Worm (Caenorhabditis elegans): ENCODE results near the gene cdr-1.
A peak's percentile ranks its signal among the peaks of the same experiment; 100 is the strongest.

cdr-1 gene

DNA sequence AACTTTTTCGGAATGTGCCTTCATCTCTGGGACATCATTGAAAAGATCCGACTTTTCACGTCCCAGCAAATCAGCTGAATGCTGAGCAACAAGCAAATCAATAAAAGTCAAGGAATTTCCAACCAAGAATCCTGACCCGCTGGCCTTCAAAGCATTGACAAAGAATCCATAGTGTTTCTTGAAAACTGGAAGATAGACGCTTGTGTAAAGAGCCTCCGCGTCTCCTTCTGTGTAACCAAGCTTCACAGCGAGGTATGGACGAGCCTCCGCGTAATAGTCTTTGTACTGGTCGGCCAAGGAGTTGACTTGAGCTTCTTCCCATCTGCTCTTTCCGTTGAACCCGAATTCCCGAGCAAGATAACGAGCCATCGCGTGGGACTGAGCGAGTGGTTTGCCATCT is 5.8 kb upstream of the cdr-1 start:
- TF ChIP-seq F49E8.2 (tag; optimal IDR thresholded peaks at IDR 0.05; ENCODE audit: insufficient read depth) (no peak), nfyb-1 (GFP tag; IDR thresholded peaks at IDR 0.05) (no peak), atf-7 (tag; optimal IDR thresholded peaks at IDR 0.05) (no peak), F52B5.7 (tag; optimal IDR thresholded peaks at IDR 0.05) (no peak), him-1 (tag; optimal IDR thresholded peaks at IDR 0.05) (no peak), F57A8.1 (GFP tag; optimal IDR thresholded peaks at IDR 0.05) (no peak), ztf-6 (GFP tag; IDR thresholded peaks at IDR 0.05) (no peak), aptf-2 (GFP tag; conservative IDR thresholded peaks at IDR 0.05) (no peak), F55B11.4 (tag; optimal IDR thresholded peaks at IDR 0.05; ENCODE audit: borderline replicate concordance, insufficient read depth) (no peak), K12H6.12 (tag; optimal IDR thresholded peaks at IDR 0.05) (no peak), B0019.2 (GFP tag; conservative IDR thresholded peaks at IDR 0.05) (no peak), B0035.1 (tag; optimal IDR thresholded peaks at IDR 0.05) (no peak), efl-1 (GFP tag; optimal IDR thresholded peaks at IDR 0.05) (no peak), pha-4 (tag; optimal IDR thresholded peaks at IDR 0.05) (no peak)

DNA sequence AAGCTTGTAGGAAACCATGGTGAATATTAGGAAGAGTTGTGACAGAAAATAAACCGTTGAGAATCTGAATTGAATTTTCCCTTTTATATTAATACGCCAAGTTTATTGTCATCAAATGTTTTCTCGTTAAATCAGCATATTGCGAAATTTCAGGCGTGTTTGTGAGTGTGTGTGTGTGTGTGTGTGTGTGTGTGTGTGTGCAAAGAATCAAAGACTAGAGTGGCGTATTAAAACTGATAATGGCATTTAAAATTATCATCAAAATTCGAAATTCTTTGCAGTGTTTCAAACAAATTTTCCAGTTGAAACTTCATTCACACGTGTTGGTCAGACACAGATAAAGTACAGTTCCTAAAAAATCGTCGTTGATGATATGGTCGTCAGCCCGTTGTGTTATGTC is 5.2 kb upstream of the cdr-1 start, which contains the start of gene gst-38:
Gene gst-38 (minus strand): TSS at position 152 of the 400 bp plus-strand sequence.
- TF ChIP-seq B0035.1 (tag; optimal IDR thresholded peaks at IDR 0.05) (no peak), nhr-80 (tag; optimal IDR thresholded peaks at IDR 0.05) (peak; percentile 82), cebp-1 (GFP tag; IDR thresholded peaks at IDR 0.05) (peak; percentile 86), cebp-1 (tag; optimal IDR thresholded peaks at IDR 0.05) (peak; percentile 93)

DNA sequence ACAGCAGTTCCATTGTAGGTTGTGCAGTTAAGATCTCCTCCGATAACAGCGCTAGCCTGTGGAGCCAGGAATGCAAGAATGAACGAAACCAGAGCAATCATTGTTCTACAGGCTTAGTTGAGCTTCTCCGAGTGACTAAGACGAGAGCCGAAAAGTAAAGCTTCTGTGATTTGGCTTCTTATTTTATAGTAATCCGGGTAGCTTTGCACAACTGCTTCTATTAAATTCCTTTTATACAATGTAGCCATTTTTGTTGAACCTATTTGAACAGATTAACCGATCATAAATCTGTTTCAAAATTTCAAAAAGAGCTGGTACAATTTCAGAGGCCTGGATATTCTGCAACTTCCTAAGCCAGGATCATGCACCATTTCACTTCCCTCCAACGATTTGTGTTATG is 3.7 kb upstream of the cdr-1 start, which contains the start of gene F35E8.9:
Gene F35E8.9 (minus strand): TSS at position 101 of the 400 bp plus-strand sequence.
- no peak for TF ChIP-seq rec-8 (tag; optimal IDR thresholded peaks at IDR 0.05)
- TF ChIP-seq dpff-1 (tag; optimal IDR thresholded peaks at IDR 0.05) = no peak
- no peak for TF ChIP-seq mxl-1 (tag; optimal IDR thresholded peaks at IDR 0.05)
- no peak for TF ChIP-seq ccch-3 (GFP tag; optimal IDR thresholded peaks at IDR 0.05)
- no peak for TF ChIP-seq fkh-3 (tag; optimal IDR thresholded peaks at IDR 0.05)
- TF ChIP-seq atf-7 (tag; optimal IDR thresholded peaks at IDR 0.05) = no peak
- no peak for TF ChIP-seq B0019.2 (GFP tag; conservative IDR thresholded peaks at IDR 0.05)
- TF ChIP-seq ztf-6 (GFP tag; IDR thresholded peaks at IDR 0.05) = no peak
- TF ChIP-seq hsf-1 (GFP tag; IDR thresholded peaks at IDR 0.05) = no peak
- TF ChIP-seq ekl-4 (GFP tag; IDR thresholded peaks at IDR 0.05) = no peak
- TF ChIP-seq F55B11.4 (tag; optimal IDR thresholded peaks at IDR 0.05; ENCODE audit: borderline replicate concordance, insufficient read depth) = no peak
- no peak for TF ChIP-seq lsy-27 (tag; optimal IDR thresholded peaks at IDR 0.05; ENCODE audit: borderline replicate concordance, insufficient read depth)

DNA sequence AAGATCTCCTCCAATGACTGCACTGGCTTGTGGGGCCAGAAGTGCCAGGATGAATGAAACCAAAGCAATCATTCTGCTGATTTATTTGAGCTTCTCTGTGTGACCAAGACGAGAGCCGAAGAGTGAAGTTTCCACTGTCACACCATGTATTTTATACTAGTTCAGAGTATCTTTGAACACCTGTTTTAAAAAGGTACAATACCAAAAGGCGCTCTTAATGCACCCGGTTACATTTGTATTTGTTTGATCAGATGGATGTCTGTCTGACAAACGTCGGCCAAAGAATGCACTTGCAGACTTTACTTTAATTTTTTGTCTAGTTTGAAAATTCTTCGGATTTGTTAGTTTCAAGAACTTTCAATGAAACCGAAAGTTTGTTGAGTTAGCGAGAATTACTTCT is 836 bp upstream of the cdr-1 start, which contains the start of gene F35E8.10:
Gene F35E8.10 (minus strand): TSS at position 101 of the 400 bp plus-strand sequence.
- TF ChIP-seq nhr-27 (tag; optimal IDR thresholded peaks at IDR 0.05) = no peak
- no peak for TF ChIP-seq sdz-38 (tag; optimal IDR thresholded peaks at IDR 0.05)
- no peak for TF ChIP-seq sptf-2 (GFP tag; optimal IDR thresholded peaks at IDR 0.05)
- no peak for TF ChIP-seq tbx-9 (tag; optimal IDR thresholded peaks at IDR 0.05; ENCODE audit: borderline replicate concordance)
- no peak for TF ChIP-seq atf-7 (tag; optimal IDR thresholded peaks at IDR 0.05)
- no peak for TF ChIP-seq attf-3 (GFP tag; conservative IDR thresholded peaks at IDR 0.05)
- no peak for TF ChIP-seq snpc-1.3 (tag; optimal IDR thresholded peaks at IDR 0.05; ENCODE audit: insufficient read depth)
- TF ChIP-seq ama-1 (optimal IDR thresholded peaks at IDR 0.05) = no peak
- TF ChIP-seq ama-1 (GFP tag; optimal IDR thresholded peaks at IDR 0.05) = no peak
- TF ChIP-seq ztf-18 (tag; optimal IDR thresholded peaks at IDR 0.05) = no peak
- no peak for TF ChIP-seq athp-1 (tag; optimal IDR thresholded peaks at IDR 0.05)
- no peak for TF ChIP-seq egl-18 (GFP tag; IDR thresholded peaks at IDR 0.05)
- TF ChIP-seq ceh-79 (tag; optimal IDR thresholded peaks at IDR 0.05) = no peak
- TF ChIP-seq attf-6 (GFP tag; IDR thresholded peaks at IDR 0.05) = no peak
- no peak for TF ChIP-seq xnd-1 (tag; optimal IDR thresholded peaks at IDR 0.05)
- no peak for TF ChIP-seq T07F8.4 (tag; optimal IDR thresholded peaks at IDR 0.05)
- no peak for TF ChIP-seq F52B5.7 (tag; optimal IDR thresholded peaks at IDR 0.05)
